Fruit fly (Drosophila melanogaster) whole organism, embryonic: Measurements from ENCODE around the gene CG13920.

Experiments used
- Aef1 ChIP-seq: fragments of 200-800 bp; sonication (Bioruptor generic); IDR thresholded peaks from 3 replicates; pipeline ENCODE4 v1.3.6; 2022; ENCODE audit warnings: missing biosample characterization, missing genetic modification characterization
- CG1024 ChIP-seq: fragments of 200-800 bp; sonication (Bioruptor generic); IDR thresholded peaks from 2 replicates; pipeline ENCODE4 v1.3.6; 2022; ENCODE audit warnings: missing biosample characterization, missing genetic modification characterization
- CG10979 ChIP-seq: fragments of 200-800 bp; sonication (Bioruptor generic); optimal IDR thresholded peaks from 2 replicates; lab custom pipeline; 2018; ENCODE audit warnings: missing biosample characterization, mild to moderate bottlenecking, missing genetic modification characterization, moderate library complexity
- CG11093 ChIP-seq: fragments of 200-800 bp; sonication (Bioruptor generic); IDR thresholded peaks from 3 replicates; pipeline ENCODE4 v1.3.6; 2022; ENCODE audit warnings: missing biosample characterization, missing genetic modification characterization
- CG12391 ChIP-seq: fragments of 200-800 bp; sonication (Bioruptor generic); optimal IDR thresholded peaks from 3 replicates; lab custom pipeline; 2018; ENCODE audit warnings: missing biosample characterization, mild to moderate bottlenecking, missing genetic modification characterization, moderate library complexity
- CG13624 ChIP-seq: fragments of 200-800 bp; sonication (Bioruptor generic); optimal IDR thresholded peaks from 2 replicates; lab custom pipeline; 2016; ENCODE audit warnings: missing biosample characterization, missing genetic modification characterization
- CG14965 ChIP-seq: fragments of 200-800 bp; sonication (Bioruptor generic); optimal IDR thresholded peaks from 2 replicates; lab custom pipeline; 2016; ENCODE audit warnings: missing biosample characterization, missing genetic modification characterization, borderline replicate concordance
- CG15011 ChIP-seq: fragments of 200-800 bp; sonication (Bioruptor generic); optimal IDR thresholded peaks from 3 replicates; lab custom pipeline; 2018; ENCODE audit warnings: missing biosample characterization, mild to moderate bottlenecking, missing genetic modification characterization
- CG17328 ChIP-seq: fragments of 200-800 bp; sonication (Bioruptor generic); IDR thresholded peaks from 2 replicates; pipeline ENCODE4 v1.3.6; 2022; ENCODE audit warnings: missing biosample characterization, missing genetic modification characterization
- CG18011 ChIP-seq: fragments of 200-800 bp; sonication (Bioruptor generic); optimal IDR thresholded peaks from 2 replicates; lab custom pipeline; 2017; ENCODE audit warnings: missing biosample characterization, missing genetic modification characterization, mild to moderate bottlenecking, moderate library complexity, missing genotype
- CG18619 ChIP-seq: fragments of 200-800 bp; sonication (Bioruptor generic); optimal IDR thresholded peaks from 3 replicates; lab custom pipeline; 2017; ENCODE audit warnings: missing biosample characterization, mild to moderate bottlenecking, missing genetic modification characterization
- CG30020 ChIP-seq: fragments of 200-800 bp; optimal IDR thresholded peaks from 2 replicates; lab custom pipeline; 2019; ENCODE audit warnings: missing biosample characterization, mild to moderate bottlenecking, missing genetic modification characterization, moderate library complexity
- CG32767 ChIP-seq: fragments of 200-800 bp; sonication (Bioruptor generic); IDR thresholded peaks from 2 replicates; pipeline ENCODE4 v1.3.6; 2022; ENCODE audit warnings: missing biosample characterization, missing genetic modification characterization
- CG34422 ChIP-seq: fragments of 200-800 bp; sonication (Bioruptor generic); IDR thresholded peaks from 3 replicates; pipeline ENCODE4 v1.3.6; 2022; ENCODE audit warnings: missing biosample characterization, missing genetic modification characterization
- CG42726 ChIP-seq: fragments of 200-800 bp; sonication (Bioruptor generic); IDR thresholded peaks from 2 replicates; pipeline ENCODE4 v1.3.6; 2022; ENCODE audit warnings: missing biosample characterization, missing genetic modification characterization; ENCODE audit not compliant: partially characterized antibody
- CG4617 ChIP-seq: fragments of 200-800 bp; sonication (Bioruptor generic); optimal IDR thresholded peaks from 3 replicates; lab custom pipeline; 2016; ENCODE audit warnings: missing biosample characterization, missing genetic modification characterization, borderline replicate concordance
- CG6254 ChIP-seq: fragments of 200-800 bp; sonication (Bioruptor generic); optimal IDR thresholded peaks from 3 replicates; lab custom pipeline; 2017; ENCODE audit warnings: mild to moderate bottlenecking, missing biosample characterization, missing genetic modification reagents, missing genetic modification characterization
- CG7357 ChIP-seq: fragments of 200-800 bp; sonication (Bioruptor generic); IDR thresholded peaks from 3 replicates; pipeline ENCODE4 v1.3.6; 2022; ENCODE audit warnings: missing biosample characterization, missing genetic modification characterization
- CG7745 ChIP-seq: fragments of 200-800 bp; sonication (Bioruptor generic); optimal IDR thresholded peaks from 2 replicates; lab custom pipeline; 2018; ENCODE audit warnings: missing biosample characterization, mild to moderate bottlenecking, missing genetic modification characterization, moderate library complexity
- CoRest ChIP-seq: fragments of 200-800 bp; sonication (Bioruptor generic); optimal IDR thresholded peaks from 3 replicates; lab custom pipeline; 2018; ENCODE audit warnings: missing biosample characterization, mild to moderate bottlenecking, missing genetic modification characterization, moderate library complexity
- D ChIP-seq, 2 experiments: fragments of 200-800 bp in 1 of 2; fragments of >200 bp in 1 of 2; sonication (Bioruptor generic) in 1 of 2; optimal IDR thresholded peaks; 2 replicates in 1 of 2; 3 replicates in 1 of 2; lab custom pipeline; 2017; ENCODE audit warnings: mild to moderate bottlenecking in 1 of 2, missing biosample characterization in 1 of 2, missing genetic modification characterization in 1 of 2, missing genetic modification reagents in 1 of 2
- Dip3 ChIP-seq: fragments of 200-800 bp; sonication (Bioruptor generic); optimal IDR thresholded peaks from 3 replicates; lab custom pipeline; 2016; ENCODE audit warnings: missing biosample characterization, missing genetic modification characterization
- E2f1 ChIP-seq: fragments of 200-800 bp; sonication (Bioruptor generic); IDR thresholded peaks from 2 replicates; pipeline ENCODE4 v1.3.6; 2022; ENCODE audit warnings: missing biosample characterization, missing genetic modification characterization
- Fer1 ChIP-seq: fragments of 200-800 bp; sonication (Bioruptor generic); optimal IDR thresholded peaks from 2 replicates; lab custom pipeline; 2017; ENCODE audit warnings: missing biosample characterization, mild to moderate bottlenecking, missing genetic modification characterization
- Hey ChIP-seq: fragments of 200-800 bp; sonication (Bioruptor generic); optimal IDR thresholded peaks from 3 replicates; lab custom pipeline; 2018; ENCODE audit warnings: missing biosample characterization, mild to moderate bottlenecking, missing genetic modification characterization
- Hsf ChIP-seq: fragments of 200-800 bp; sonication (Bioruptor generic); optimal IDR thresholded peaks from 3 replicates; lab custom pipeline; 2016; ENCODE audit warnings: missing biosample characterization, missing genetic modification characterization
- Max ChIP-seq: fragments of 200-800 bp; sonication (Bioruptor generic); optimal IDR thresholded peaks from 2 replicates; lab custom pipeline; 2016; ENCODE audit warnings: missing biosample characterization, mild to moderate bottlenecking, missing genetic modification characterization
- Rfx ChIP-seq: fragments of 200-800 bp; sonication (Bioruptor generic); IDR thresholded peaks from 2 replicates; pipeline ENCODE4 v1.3.6; 2022; ENCODE audit warnings: missing biosample characterization, missing genetic modification characterization
- Scr ChIP-seq: fragments of 200-800 bp; sonication (Bioruptor generic); IDR thresholded peaks from 2 replicates; pipeline ENCODE4 v1.3.6; 2022; ENCODE audit warnings: missing biosample characterization, missing genetic modification characterization; ENCODE audit not compliant: partially characterized antibody
- Side ChIP-seq: fragments of 200-800 bp; sonication (Bioruptor generic); optimal IDR thresholded peaks from 2 replicates; lab custom pipeline; 2016; ENCODE audit warnings: missing biosample characterization, missing genetic modification characterization
- Stat92E ChIP-seq, 3 experiments: fragments of >200 bp in 2 of 3; fragments of 200-800 bp in 1 of 3; sonication (Bioruptor generic) in 1 of 3; optimal IDR thresholded peaks; 2 replicates each; lab custom pipeline; 2017 to 2019; ENCODE audit warnings: missing biosample characterization in 3 of 3, missing genetic modification characterization in 3 of 3, mild to moderate bottlenecking in 1 of 3, moderate library complexity in 1 of 3
- Xbp1 ChIP-seq: fragments of 200-800 bp; sonication (Bioruptor generic); optimal IDR thresholded peaks from 3 replicates; lab custom pipeline; 2016; ENCODE audit warnings: missing biosample characterization, mild to moderate bottlenecking, missing genetic modification characterization
- YL-1 ChIP-seq: fragments of 200-800 bp; sonication (Bioruptor generic); optimal IDR thresholded peaks from 3 replicates; lab custom pipeline; 2017; ENCODE audit warnings: missing biosample characterization, mild to moderate bottlenecking, missing genetic modification characterization
- az2 ChIP-seq: fragments of 200-800 bp; sonication (Bioruptor generic); optimal IDR thresholded peaks from 3 replicates; lab custom pipeline; 2016; ENCODE audit warnings: missing biosample characterization, missing genetic modification characterization
- bbx ChIP-seq: fragments of 200-800 bp; sonication (Bioruptor generic); IDR thresholded peaks from 2 replicates; pipeline ENCODE4 v1.3.6; 2022; ENCODE audit warnings: missing biosample characterization, missing genetic modification characterization; ENCODE audit not compliant: partially characterized antibody
- bsh ChIP-seq, 2 experiments: fragments of 200-800 bp; sonication (Bioruptor generic); optimal IDR thresholded peaks; 2 replicates each; lab custom pipeline; 2017 to 2018; ENCODE audit warnings: mild to moderate bottlenecking in 2 of 2, missing biosample characterization in 2 of 2, missing genetic modification characterization in 2 of 2, moderate library complexity in 1 of 2
- cg ChIP-seq: fragments of 200-800 bp; sonication (Bioruptor generic); optimal IDR thresholded peaks from 3 replicates; lab custom pipeline; 2019; ENCODE audit warnings: missing biosample characterization, mild to moderate bottlenecking, missing genetic modification characterization, moderate library complexity
- crc ChIP-seq: fragments of 200-800 bp; sonication (Bioruptor generic); optimal IDR thresholded peaks from 2 replicates; lab custom pipeline; 2016; ENCODE audit warnings: missing biosample characterization, missing genetic modification characterization
- cwo ChIP-seq: fragments of 200-800 bp; sonication (Bioruptor generic); optimal IDR thresholded peaks from 3 replicates; lab custom pipeline; 2017; ENCODE audit warnings: missing biosample characterization, missing genetic modification characterization, mild to moderate bottlenecking, moderate library complexity, missing genetic modification reagents
- dmrt99B ChIP-seq: fragments of 200-800 bp; sonication (Bioruptor generic); optimal IDR thresholded peaks from 2 replicates; lab custom pipeline; 2018; ENCODE audit warnings: missing biosample characterization, mild to moderate bottlenecking, missing genetic modification characterization, moderate library complexity
- fd3F ChIP-seq: fragments of 200-800 bp; sonication (Bioruptor generic); optimal IDR thresholded peaks from 2 replicates; lab custom pipeline; 2018; ENCODE audit warnings: missing biosample characterization, mild to moderate bottlenecking, missing genetic modification characterization, moderate library complexity
- her ChIP-seq: fragments of 200-800 bp; sonication (Bioruptor generic); optimal IDR thresholded peaks from 2 replicates; lab custom pipeline; 2016; ENCODE audit warnings: missing biosample characterization, missing genetic modification characterization
- hkb ChIP-seq, 2 experiments: fragments of 200-800 bp in 1 of 2; fragments of >200 bp in 1 of 2; sonication (Bioruptor generic) in 1 of 2; IDR thresholded peaks in 1 of 2; optimal IDR thresholded peaks in 1 of 2; 2 replicates each; pipeline versions ENCODE4 v1.3.6 to Lab custom; 2017 to 2022; ENCODE audit warnings: missing biosample characterization in 1 of 2, missing genetic modification characterization in 1 of 2
- insv ChIP-seq, 2 experiments: fragments of 200-800 bp; sonication (Bioruptor generic); optimal IDR thresholded peaks; 3 replicates each; lab custom pipeline; 2016 to 2018; ENCODE audit warnings: missing biosample characterization in 2 of 2, missing genetic modification characterization in 2 of 2
- phol ChIP-seq: fragments of 200-800 bp; sonication (Bioruptor generic); optimal IDR thresholded peaks from 3 replicates; lab custom pipeline; 2018; ENCODE audit warnings: missing biosample characterization, mild to moderate bottlenecking, missing genetic modification characterization, moderate library complexity
- sd ChIP-seq: fragments of 200-800 bp; sonication (Bioruptor generic); optimal IDR thresholded peaks from 3 replicates; lab custom pipeline; 2018; ENCODE audit warnings: missing biosample characterization, mild to moderate bottlenecking, missing genetic modification characterization, moderate library complexity
- sug ChIP-seq: fragments of 200-800 bp; optimal IDR thresholded peaks from 2 replicates; lab custom pipeline; 2019; ENCODE audit warnings: missing biosample characterization, mild to moderate bottlenecking, missing genetic modification characterization, moderate library complexity

The CG13920 gene

dm6 chr3L:1618116-1618727, 30.5 kb upstream of the CG13920 start, which contains the start of the genes CG13926, ABCB7 and CG33230 (continued):
- TF ChIP-seq CG1024 (GFP tag; lab: Robert Waterston, UW): no peak
- no peak for TF ChIP-seq CG7357 (GFP tag; lab: Robert Waterston, UW)
- TF ChIP-seq cg (GFP tag; lab: Kevin White, UChicago): no peak
- peak; percentile 52 for TF ChIP-seq CoRest (tag; lab: Kevin White, UChicago)
- no peak for TF ChIP-seq insv (GFP tag; optimal IDR thresholded peaks at IDR 0.05; lab: Kevin White, UChicago)
- TF ChIP-seq crc (GFP tag; lab: Kevin White, UChicago): no peak
- TF ChIP-seq Dip3 (GFP tag; lab: Kevin White, UChicago): peak; percentile 1
- TF ChIP-seq CG4617: peak; percentile 71
- TF ChIP-seq Scr: peak; percentile 54
- peak; percentile 75 for TF ChIP-seq hkb (optimal IDR thresholded peaks at IDR 0.05; lab: Kevin White, UChicago)
- no peak for TF ChIP-seq hkb (GFP tag; IDR thresholded peaks at IDR 0.05; lab: Robert Waterston, UW)
- peak; percentile 89 for TF ChIP-seq YL-1 (GFP tag; lab: Kevin White, UChicago)
- TF ChIP-seq her: no peak
- peak; percentile 55 for TF ChIP-seq CG12391 (tag; lab: Kevin White, UChicago)
- no peak for TF ChIP-seq dmrt99B (tag; lab: Kevin White, UChicago)
- TF ChIP-seq bsh (GFP tag; optimal IDR thresholded peaks at IDR 0.05; lab: Kevin White, UChicago): no peak
- TF ChIP-seq CG14965 (GFP tag; lab: Kevin White, UChicago): no peak
- peak; percentile 57; the same call in 1 of the 2 replicates for TF ChIP-seq Rfx
- peak; percentile 81 for TF ChIP-seq Hey (tag; lab: Kevin White, UChicago)
- no peak for TF ChIP-seq CG32767 (GFP tag; lab: Robert Waterston, UW)
- TF ChIP-seq CG6254 (GFP tag; lab: Kevin White, UChicago): no peak
- TF ChIP-seq Stat92E (GFP tag; optimal IDR thresholded peaks at IDR 0.05; lab: Kevin White, UChicago): peak in 1 of 3 experiments; percentile 53
- no peak for TF ChIP-seq Side (GFP tag; lab: Kevin White, UChicago)
- TF ChIP-seq D (optimal IDR thresholded peaks at IDR 0.05; lab: Kevin White, UChicago): no peak
- no peak for TF ChIP-seq D (GFP tag; optimal IDR thresholded peaks at IDR 0.05; lab: Kevin White, UChicago)
- TF ChIP-seq CG10979 (tag; lab: Kevin White, UChicago): peak; percentile 11
- peak; percentile 60; the same call in 2 of the 3 replicates for TF ChIP-seq CG34422 (GFP tag; lab: Robert Waterston, UW)
- TF ChIP-seq Hsf (GFP tag; lab: Kevin White, UChicago): peak; percentile 40
- TF ChIP-seq CG30020 (tag; lab: Kevin White, UChicago): no peak
- TF ChIP-seq Max (GFP tag; lab: Kevin White, UChicago): peak; percentile 44
- TF ChIP-seq CG13624 (GFP tag; lab: Kevin White, UChicago): peak; percentile 35
- TF ChIP-seq fd3F: no peak
- peak; percentile 50 for TF ChIP-seq cwo
- TF ChIP-seq phol (tag; lab: Kevin White, UChicago): peak; percentile 52
- no peak for TF ChIP-seq sd (tag; lab: Kevin White, UChicago)
- TF ChIP-seq CG7745: no peak
- TF ChIP-seq CG11093: no peak
- TF ChIP-seq az2 (GFP tag; lab: Kevin White, UChicago): peak; percentile 8
- TF ChIP-seq CG17328 (GFP tag; lab: Robert Waterston, UW): no peak
- TF ChIP-seq Xbp1: peak; percentile 7
- no peak for TF ChIP-seq CG15011 (GFP tag; lab: Kevin White, UChicago)
- no peak for TF ChIP-seq Aef1 (GFP tag; lab: Robert Waterston, UW)
- TF ChIP-seq CG42726 (GFP tag; lab: Robert Waterston, UW): no peak
- peak; percentile 60 for TF ChIP-seq sug
- TF ChIP-seq Fer1 (GFP tag; lab: Kevin White, UChicago): peak; percentile 27
- TF ChIP-seq CG18619 (GFP tag; lab: Kevin White, UChicago): peak; percentile 14
- TF ChIP-seq bbx: 0 out of 2 replicates have a peak, but pooled peaks have one; percentile 2
- TF ChIP-seq E2f1 (GFP tag; lab: Robert Waterston, UW): no peak
- no peak for TF ChIP-seq CG18011
